Worm (Caenorhabditis elegans) whole organism, L3 larva: ENCODE measurements around the gene K02F6.1.
"Not testable (repeated sequence)": the region's sequence is repeated elsewhere in the genome, so short reads cannot be mapped to it uniquely, and the experiment has no call there.

Experiments used
- ZK546.5 ChIP-seq: sonication (generic microtip); optimal IDR thresholded peaks from 2 replicates; lab custom pipeline; 2017; ENCODE audit warnings: missing biosample characterization, missing genetic modification characterization
- aly-2 ChIP-seq: fragments of 150-350 bp; optimal IDR thresholded peaks from 2 replicates; lab custom pipeline; 2014; ENCODE audit warnings: missing biosample characterization, missing genetic modification characterization
- ceh-16 ChIP-seq: sonication (generic microtip); optimal IDR thresholded peaks from 2 replicates; lab custom pipeline; 2017; ENCODE audit warnings: missing biosample characterization, missing genetic modification characterization
- ceh-28 ChIP-seq: fragments of 150-350 bp; optimal IDR thresholded peaks from 2 replicates; lab custom pipeline; 2014; ENCODE audit warnings: missing biosample characterization, missing genetic modification reagents, missing genetic modification characterization
- egl-27 ChIP-seq: sonication (generic microtip); optimal IDR thresholded peaks from 4 replicates; lab custom pipeline; 2017; ENCODE audit warnings: missing biosample characterization, missing genetic modification reagents, missing genetic modification characterization
- egl-5 ChIP-seq: fragments of 150-350 bp; optimal IDR thresholded peaks from 2 replicates; lab custom pipeline; 2017; ENCODE audit warnings: missing biosample characterization, missing genetic modification reagents, missing genetic modification characterization, inconsistent platforms
- elt-1 ChIP-seq: fragments of 150-350 bp; optimal IDR thresholded peaks from 2 replicates; lab custom pipeline; 2014; ENCODE audit warnings: missing biosample characterization, missing genetic modification characterization
- elt-2 ChIP-seq: sonication (generic microtip); optimal IDR thresholded peaks from 2 replicates; lab custom pipeline; 2016; ENCODE audit warnings: missing genetic modification reagents, mild to moderate bottlenecking, missing genetic modification characterization, missing compliant biosample characterization
- elt-3 ChIP-seq, 3 experiments: fragments of 150-350 bp in 1 of 3; sonication (generic microtip) in 2 of 3; optimal IDR thresholded peaks; 2 replicates in 2 of 3; 4 replicates in 1 of 3; lab custom pipeline; 2014 to 2017; ENCODE audit warnings: missing biosample characterization in 3 of 3, missing genetic modification characterization in 3 of 3
- eor-1 ChIP-seq, 2 experiments: fragments of 150-350 bp; optimal IDR thresholded peaks; 2 replicates each; lab custom pipeline; 2014 to 2018; ENCODE audit warnings: missing biosample characterization in 2 of 2, missing genetic modification characterization in 2 of 2
- fos-1 ChIP-seq: fragments of 150-350 bp; optimal IDR thresholded peaks from 2 replicates; lab custom pipeline; 2014; ENCODE audit warnings: missing biosample characterization, missing genetic modification characterization
- hmg-11 ChIP-seq: sonication (generic microtip); optimal IDR thresholded peaks from 2 replicates; lab custom pipeline; 2016; ENCODE audit warnings: missing genetic modification characterization, missing compliant biosample characterization
- lin-39 ChIP-seq: fragments of 150-350 bp; optimal IDR thresholded peaks from 2 replicates; lab custom pipeline; 2018; ENCODE audit warnings: missing biosample characterization, missing genetic modification reagents, missing genetic modification characterization
- mdl-1 ChIP-seq: fragments of 150-350 bp; optimal IDR thresholded peaks from 2 replicates; lab custom pipeline; 2014; ENCODE audit warnings: missing biosample characterization, missing genetic modification characterization
- nhr-12 ChIP-seq: fragments of 150-350 bp; optimal IDR thresholded peaks from 2 replicates; lab custom pipeline; 2014; ENCODE audit warnings: missing biosample characterization, missing genetic modification characterization
- nhr-23 ChIP-seq: fragments of 150-350 bp; optimal IDR thresholded peaks from 2 replicates; lab custom pipeline; 2014; ENCODE audit warnings: missing biosample characterization, missing genetic modification reagents, missing genetic modification characterization
- nhr-237 ChIP-seq: fragments of 150-350 bp; optimal IDR thresholded peaks from 2 replicates; lab custom pipeline; 2014; ENCODE audit warnings: missing biosample characterization, missing genetic modification characterization
- nhr-25 ChIP-seq: sonication (generic microtip); optimal IDR thresholded peaks from 2 replicates; lab custom pipeline; 2017; ENCODE audit warnings: missing biosample characterization, missing genetic modification characterization
- nhr-28 ChIP-seq: fragments of 150-350 bp; optimal IDR thresholded peaks from 2 replicates; lab custom pipeline; 2014; ENCODE audit warnings: missing biosample characterization, missing genetic modification characterization
- nhr-43 ChIP-seq: sonication (generic microtip); optimal IDR thresholded peaks from 2 replicates; lab custom pipeline; 2016; ENCODE audit warnings: mild to moderate bottlenecking, missing genetic modification characterization, missing compliant biosample characterization; ENCODE audit not compliant: poor library complexity, severe bottlenecking
- nhr-67 ChIP-seq: fragments of 150-350 bp; optimal IDR thresholded peaks from 2 replicates; lab custom pipeline; 2014; ENCODE audit warnings: missing biosample characterization, missing genetic modification characterization
- nhr-76 ChIP-seq: fragments of 150-350 bp; sonication (generic microtip); optimal IDR thresholded peaks from 5 replicates; lab custom pipeline; 2014; ENCODE audit warnings: missing biosample characterization, missing genetic modification characterization
- pqm-1 ChIP-seq: fragments of 150-350 bp; optimal IDR thresholded peaks from 2 replicates; lab custom pipeline; 2017; ENCODE audit warnings: missing biosample characterization, missing genetic modification characterization, inconsistent platforms
- sea-2 ChIP-seq: fragments of 150-350 bp; sonication (generic microtip); optimal IDR thresholded peaks from 4 replicates; lab custom pipeline; 2014; ENCODE audit warnings: missing biosample characterization, missing genetic modification reagents, missing genetic modification characterization
- skn-1 ChIP-seq: fragments of 150-350 bp; optimal IDR thresholded peaks from 2 replicates; lab custom pipeline; 2014; ENCODE audit warnings: missing biosample characterization, missing genetic modification characterization
- unc-39 ChIP-seq: sonication (generic microtip); optimal IDR thresholded peaks from 4 replicates; lab custom pipeline; 2017; ENCODE audit warnings: missing biosample characterization, missing genetic modification characterization
- ztf-4 ChIP-seq: fragments of 150-350 bp; optimal IDR thresholded peaks from 2 replicates; lab custom pipeline; 2014; ENCODE audit warnings: missing biosample characterization, missing genetic modification characterization

Gene K02F6.1

ce11 chrII:2570384-2570964 is 16.7 kb downstream of the K02F6.1 start:
- TF ChIP-seq nhr-28 (tag; lab: Kevin White, UChicago) (peak; percentile 14), nhr-67 (peak; percentile 34), nhr-12 (peak; percentile 32), mdl-1 (tag; lab: Kevin White, UChicago) (peak; percentile 8)

DNA sequence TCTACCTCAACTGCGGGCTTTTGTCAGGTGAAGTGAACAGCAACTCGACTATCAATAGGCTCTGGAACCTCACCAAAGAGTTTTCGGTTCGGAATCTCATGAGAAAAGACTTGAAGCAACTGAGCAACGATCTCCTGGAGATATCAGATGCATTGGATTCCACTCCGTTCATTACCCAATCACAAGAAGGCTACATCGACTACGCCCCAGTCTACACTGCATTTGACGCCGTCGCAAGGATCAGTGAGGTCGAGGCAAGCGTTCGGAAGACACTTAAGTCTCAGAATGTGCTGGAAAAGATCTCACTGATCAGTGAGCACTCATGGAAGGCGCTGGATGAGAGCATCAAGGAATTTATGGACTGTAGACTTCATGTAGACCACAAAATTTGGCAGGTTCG is 24.5 kb downstream of the K02F6.1 start:
- TF ChIP-seq sea-2 (GFP tag; lab: Kevin White, UChicago), result no peak
- TF ChIP-seq lin-39 (tag; lab: Kevin White, UChicago), result no peak
- TF ChIP-seq ceh-28, result no peak
- TF ChIP-seq aly-2, result no peak
- TF ChIP-seq ztf-4 (tag; lab: Kevin White, UChicago), result no peak
- no peak for TF ChIP-seq ZK546.5 (tag; lab: Kevin White, UChicago)
- no peak for TF ChIP-seq nhr-76 (tag; lab: Kevin White, UChicago)
- no peak for TF ChIP-seq nhr-237 (tag; lab: Kevin White, UChicago)
- TF ChIP-seq egl-5 (tag; lab: Kevin White, UChicago), result no peak
- no peak for TF ChIP-seq ceh-16 (tag; lab: Kevin White, UChicago)
- TF ChIP-seq hmg-11 (tag; lab: Kevin White, UChicago), result no peak
- TF ChIP-seq nhr-25 (tag; lab: Kevin White, UChicago), result no peak
- no peak for TF ChIP-seq egl-27 (tag; lab: Kevin White, UChicago)

DNA sequence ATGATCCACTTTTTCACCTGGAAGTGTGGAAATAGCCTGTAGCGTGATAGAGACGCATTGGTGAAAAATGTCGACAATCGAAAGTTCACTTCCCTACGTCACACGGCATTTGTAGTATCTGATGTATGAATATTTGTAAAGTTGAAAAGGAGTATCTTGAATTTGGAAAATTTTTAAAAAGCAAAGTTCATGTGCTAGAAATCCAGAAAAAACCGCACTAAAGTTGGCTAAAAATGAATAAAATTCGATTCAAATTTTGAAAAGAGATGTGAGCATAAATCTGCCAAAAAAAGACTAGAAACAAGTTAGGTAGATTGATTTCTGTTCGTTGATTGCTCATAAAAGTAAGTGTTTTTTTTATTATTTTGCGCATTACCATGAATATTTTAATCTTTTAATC is 29.3 kb downstream of the K02F6.1 start, which contains the start of gene sri-74:
Gene sri-74, minus strand, starts transcription at position 101 of the 400 bp plus-strand sequence.
- TF ChIP-seq nhr-237 (tag; lab: Kevin White, UChicago), result no peak
- TF ChIP-seq elt-1 (tag; lab: Kevin White, UChicago), result no peak
- no peak for TF ChIP-seq nhr-67
- no peak for TF ChIP-seq elt-3 (tag; optimal IDR thresholded peaks at IDR 0.05; lab: Kevin White, UChicago)
- TF ChIP-seq nhr-23 (tag; lab: Kevin White, UChicago), result no peak

DNA sequence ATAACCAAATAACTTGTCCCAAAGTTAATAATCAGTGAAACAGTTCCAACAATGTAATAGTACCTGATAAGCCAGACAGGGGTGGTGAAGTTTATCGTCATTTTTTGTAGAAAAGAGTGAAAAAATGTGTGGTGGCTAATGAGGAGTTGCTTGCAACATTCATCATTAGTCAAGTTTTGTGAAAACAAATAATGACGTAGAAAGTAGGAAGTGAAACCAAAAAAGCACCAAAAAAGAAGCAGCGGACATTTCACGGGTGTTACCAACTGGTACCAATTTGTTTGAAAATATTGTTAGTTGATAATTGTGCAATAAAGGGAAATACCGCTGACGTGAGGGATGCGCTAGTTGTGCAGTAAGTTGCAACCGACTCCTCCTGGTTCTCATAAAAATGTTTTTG is 31.7 kb downstream of the K02F6.1 start, which contains the start of gene sri-36:
Gene sri-36, minus strand, starts transcription at position 101 of the 400 bp plus-strand sequence.
- TF ChIP-seq aly-2 (no peak), unc-39 (tag; lab: Kevin White, UChicago) (no peak), elt-2 (tag; lab: Kevin White, UChicago) (peak; percentile 13), egl-27 (tag; lab: Kevin White, UChicago) (no peak)

DNA sequence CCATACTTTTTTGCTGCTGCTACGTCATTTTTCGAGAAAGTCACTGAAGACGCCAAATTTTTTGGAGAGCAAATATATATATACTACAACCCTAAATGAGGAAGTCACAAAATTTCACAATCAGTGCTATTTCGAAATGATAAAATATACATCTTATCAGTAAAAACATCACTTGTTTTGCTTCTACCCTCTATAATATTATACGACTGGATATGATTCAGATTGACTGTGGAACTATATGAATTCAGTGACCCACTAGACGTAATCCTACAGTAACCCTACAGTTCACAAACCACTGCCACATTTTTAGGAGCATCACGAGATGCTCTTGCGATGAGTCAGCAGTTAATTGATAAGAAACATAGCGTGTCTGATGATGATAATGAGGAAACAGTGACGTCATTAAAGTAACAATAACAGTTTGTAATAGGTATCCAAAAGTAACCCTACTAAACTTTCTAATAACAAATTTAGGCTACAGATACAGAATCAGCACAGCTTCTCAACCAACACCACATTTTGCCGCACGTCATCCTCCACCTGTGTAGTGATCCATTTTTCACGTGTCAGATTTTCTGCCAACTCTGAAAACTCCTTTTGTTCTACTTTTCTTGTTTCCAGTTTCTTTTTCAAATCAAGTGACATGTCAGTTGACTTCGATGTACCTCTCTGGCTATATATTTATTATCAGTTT is 33.2 kb downstream of the K02F6.1 start, which contains the start of the genes F33H12.7 and sri-39:
Gene F33H12.7, minus strand, starts transcription at position 51 of the 694 bp plus-strand sequence.
Gene sri-39, plus strand, starts transcription at position 644 of the 694 bp plus-strand sequence.
- peak; percentile 96 for TF ChIP-seq elt-2 (tag; lab: Kevin White, UChicago)
- no peak for TF ChIP-seq ZK546.5 (tag; lab: Kevin White, UChicago)
- TF ChIP-seq eor-1 (tag; optimal IDR thresholded peaks at IDR 0.05; lab: Kevin White, UChicago), result no peak
- peak; percentile 44 for TF ChIP-seq fos-1 (tag; lab: Kevin White, UChicago)
- TF ChIP-seq pqm-1, result peak; percentile 91

DNA sequence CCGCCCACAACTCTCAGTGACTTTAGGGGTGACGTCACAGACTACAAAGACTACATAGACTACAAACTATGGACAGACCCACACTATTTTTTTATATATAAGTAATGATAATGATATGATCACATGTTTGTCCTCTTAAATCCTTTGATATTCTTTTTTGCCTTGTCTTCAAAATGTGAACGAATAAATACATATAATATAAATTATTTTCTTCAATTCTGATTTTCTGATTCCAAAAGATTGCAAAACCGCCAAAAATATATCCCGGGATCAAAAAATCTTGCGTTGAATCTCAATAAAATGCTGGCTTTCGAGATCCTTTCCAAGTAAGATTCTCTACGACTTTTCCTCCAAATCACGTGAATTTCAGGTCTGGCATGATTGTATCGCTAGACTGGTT is 46.4 kb downstream of the K02F6.1 start, which contains the start of gene F33H12.1:
Gene F33H12.1, plus strand, starts transcription at position 301 of the 400 bp plus-strand sequence.
- not testable (repeated sequence) for TF ChIP-seq skn-1, nhr-43, egl-5 (tag; lab: Kevin White, UChicago)

DNA sequence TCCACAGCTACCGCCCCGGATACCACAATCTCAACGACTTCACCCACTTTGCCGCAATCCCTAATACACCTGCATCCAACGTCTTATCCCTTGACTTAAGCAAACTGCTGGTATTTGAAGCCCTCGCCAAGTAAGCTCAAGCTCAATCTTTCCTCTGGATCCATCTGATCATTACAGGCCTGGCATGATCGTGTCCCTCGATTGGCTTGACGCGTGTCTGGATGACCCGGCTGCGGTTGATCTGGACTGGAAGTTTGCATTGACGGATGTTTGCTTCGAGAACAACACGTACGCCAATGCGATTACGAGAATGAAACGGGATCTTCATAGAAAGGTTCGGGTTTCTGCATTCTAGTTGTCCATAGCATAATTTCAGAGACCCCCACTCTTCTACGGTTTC is 47.2 kb downstream of the K02F6.1 start:
- TF ChIP-seq unc-39 (tag; lab: Kevin White, UChicago), result no peak
